Worm (Caenorhabditis elegans) whole organism, early embryonic: Measurements from ENCODE around the gene F46E10.18.

Experiments
- B0310.2 ChIP-seq: sonication (generic microtip); optimal IDR thresholded peaks from 2 replicates; lab custom pipeline; 2016; ENCODE audit warnings: mild to moderate bottlenecking, missing genetic modification characterization, missing compliant biosample characterization
- ama-1 ChIP-seq: fragments of 150-350 bp; optimal IDR thresholded peaks from 2 replicates; lab custom pipeline; 2014
- ets-7 ChIP-seq: sonication (generic microtip); optimal IDR thresholded peaks from 2 replicates; lab custom pipeline; 2016; ENCODE audit warnings: missing genotype, missing genetic modification characterization, missing compliant biosample characterization
- flt-1 ChIP-seq: fragments of 200-800 bp; sonication (Bioruptor generic); IDR thresholded peaks from 2 replicates; pipeline ENCODE4 v1.3.6; 2022; ENCODE audit warnings: missing genetic modification characterization, missing compliant biosample characterization
- hmbx-1 ChIP-seq: sonication (generic microtip); optimal IDR thresholded peaks from 2 replicates; lab custom pipeline; 2016; ENCODE audit warnings: mild to moderate bottlenecking, missing genetic modification characterization, missing compliant biosample characterization
- hmg-4 ChIP-seq: fragments of 200-800 bp; sonication (Bioruptor generic); optimal IDR thresholded peaks from 2 replicates; lab custom pipeline; 2018; ENCODE audit warnings: mild to moderate bottlenecking, missing genetic modification characterization, missing compliant biosample characterization
- hnd-1 ChIP-seq: sonication (generic microtip); optimal IDR thresholded peaks from 2 replicates; lab custom pipeline; 2016; ENCODE audit warnings: missing genetic modification characterization, missing compliant biosample characterization
- pes-1 ChIP-seq: fragments of 200-800 bp; sonication (Bioruptor generic); IDR thresholded peaks from 2 replicates; pipeline ENCODE4 v1.3.6; 2022; ENCODE audit warnings: missing genetic modification reagents, missing genetic modification characterization, missing compliant biosample characterization
- scrt-1 ChIP-seq: fragments of 200-800 bp; sonication (Bioruptor generic); IDR thresholded peaks from 2 replicates; pipeline ENCODE4 v1.3.6; 2022; ENCODE audit warnings: missing genetic modification characterization, missing compliant biosample characterization
- sea-1 ChIP-seq: fragments of 200-800 bp; sonication (Bioruptor generic); conservative IDR thresholded peaks from 2 replicates; pipeline ENCODE4 v1.3.6; 2022; ENCODE audit warnings: missing genetic modification characterization, missing compliant biosample characterization
- tbx-11 ChIP-seq: fragments of 200-800 bp; sonication (Bioruptor generic); IDR thresholded peaks from 2 replicates; pipeline ENCODE4 v1.3.6; 2022; ENCODE audit warnings: missing genetic modification characterization, missing compliant biosample characterization
- tra-4 ChIP-seq: sonication (generic microtip); optimal IDR thresholded peaks from 2 replicates; lab custom pipeline; 2017; ENCODE audit warnings: missing genetic modification characterization, missing compliant biosample characterization

DNA sequence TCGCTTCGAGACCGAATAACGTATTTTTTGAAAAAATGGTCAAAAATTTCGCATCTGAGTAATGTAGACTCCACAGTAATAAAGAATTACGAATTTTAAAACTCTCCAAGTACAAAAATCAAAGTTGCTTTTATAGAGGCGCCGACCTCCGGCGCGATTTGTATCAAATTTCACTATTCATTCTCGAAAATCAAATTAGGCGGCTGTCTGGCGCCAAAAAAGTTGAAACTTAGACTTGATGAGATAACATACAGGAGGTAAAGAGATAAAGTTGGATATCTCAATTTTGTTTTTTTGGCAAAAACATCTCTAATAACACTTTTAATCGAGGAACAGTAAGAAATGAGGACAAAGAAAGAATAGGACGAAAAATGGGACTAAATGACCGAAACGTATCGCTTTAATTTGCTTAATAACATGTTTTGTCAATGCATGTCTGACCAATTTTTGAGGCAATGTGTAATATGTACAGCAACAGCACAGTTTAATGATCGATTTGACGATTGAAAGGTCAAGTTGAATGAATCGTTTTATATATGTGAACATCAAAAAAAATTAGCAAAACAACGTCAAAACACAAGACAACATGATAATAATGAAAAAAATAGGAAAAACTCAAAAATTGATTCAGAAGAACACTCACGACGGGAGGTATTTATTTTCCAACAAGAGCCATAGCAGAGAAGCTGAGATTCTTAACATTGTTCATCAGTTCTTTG is 14.4 kb upstream of the F46E10.18 start:
- TF ChIP-seq hnd-1 (tag; lab: Kevin White, UChicago) (no peak), ama-1 (lab: Kevin White, UChicago) (no peak), hmg-4 (GFP tag; lab: Kevin White, UChicago) (no peak), flt-1 (no peak), sea-1 (no peak), B0310.2 (tag; lab: Kevin White, UChicago) (no peak), ets-7 (no peak), hmbx-1 (no peak), tra-4 (tag; lab: Kevin White, UChicago) (no peak), scrt-1 (GFP tag; lab: Robert Waterston, UW) (no peak), tbx-11 (no peak), pes-1 (no peak)
